Fruit fly (Drosophila melanogaster) whole organism, embryonic: ENCODE results near the gene CG2129.

Source experiments
- CG10147 ChIP-seq: fragments of 200-800 bp; sonication (Bioruptor generic); optimal IDR thresholded peaks from 2 replicates; lab custom pipeline; 2019; ENCODE audit warnings: missing biosample characterization, mild to moderate bottlenecking, missing genetic modification characterization, moderate library complexity
- CG10274 ChIP-seq: fragments of 200-800 bp; sonication (Bioruptor generic); optimal IDR thresholded peaks from 3 replicates; lab custom pipeline; 2017; ENCODE audit warnings: missing biosample characterization, mild to moderate bottlenecking, missing genetic modification characterization
- CG10431 ChIP-seq: fragments of 200-800 bp; sonication (Bioruptor generic); optimal IDR thresholded peaks from 3 replicates; lab custom pipeline; 2018; ENCODE audit warnings: missing biosample characterization, mild to moderate bottlenecking, missing genetic modification characterization
- CG11398 ChIP-seq: fragments of 200-800 bp; sonication (Bioruptor generic); optimal IDR thresholded peaks from 2 replicates; lab custom pipeline; 2016; ENCODE audit warnings: missing biosample characterization, missing genetic modification characterization
- CG12155 ChIP-seq: fragments of 200-800 bp; sonication (Bioruptor generic); optimal IDR thresholded peaks from 3 replicates; lab custom pipeline; 2016; ENCODE audit warnings: missing biosample characterization, missing genetic modification characterization
- CG12391 ChIP-seq: fragments of 200-800 bp; sonication (Bioruptor generic); optimal IDR thresholded peaks from 3 replicates; lab custom pipeline; 2018; ENCODE audit warnings: missing biosample characterization, mild to moderate bottlenecking, missing genetic modification characterization, moderate library complexity
- CG13296 ChIP-seq: fragments of 200-800 bp; sonication (Bioruptor generic); optimal IDR thresholded peaks from 3 replicates; lab custom pipeline; 2018; ENCODE audit warnings: missing biosample characterization, mild to moderate bottlenecking, missing genetic modification characterization
- CG15011 ChIP-seq: fragments of 200-800 bp; sonication (Bioruptor generic); optimal IDR thresholded peaks from 3 replicates; lab custom pipeline; 2018; ENCODE audit warnings: missing biosample characterization, mild to moderate bottlenecking, missing genetic modification characterization
- CG1529 ChIP-seq: fragments of 200-800 bp; sonication (Bioruptor generic); optimal IDR thresholded peaks from 3 replicates; lab custom pipeline; 2018; ENCODE audit warnings: missing biosample characterization, missing genetic modification characterization
- CG17568 ChIP-seq: fragments of 200-800 bp; sonication (Bioruptor generic); optimal IDR thresholded peaks from 2 replicates; lab custom pipeline; 2018; ENCODE audit warnings: missing biosample characterization, mild to moderate bottlenecking, missing genetic modification characterization, moderate library complexity
- CG17802 ChIP-seq: fragments of 200-800 bp; sonication (Bioruptor generic); optimal IDR thresholded peaks from 2 replicates; lab custom pipeline; 2018; ENCODE audit warnings: missing biosample characterization, mild to moderate bottlenecking, missing genetic modification characterization, moderate library complexity
- CG2129 ChIP-seq: fragments of 200-800 bp; sonication (Bioruptor generic); IDR thresholded peaks from 2 replicates; pipeline ENCODE4 v1.3.6; 2022; ENCODE audit warnings: missing biosample characterization, missing genetic modification characterization; ENCODE audit not compliant: partially characterized antibody
- CG3065 ChIP-seq: fragments of 200-800 bp; sonication (Bioruptor generic); optimal IDR thresholded peaks from 2 replicates; lab custom pipeline; 2016; ENCODE audit warnings: missing biosample characterization, missing genetic modification characterization
- CG3407 ChIP-seq: fragments of 200-800 bp; sonication (Bioruptor generic); optimal IDR thresholded peaks from 2 replicates; lab custom pipeline; 2018; ENCODE audit warnings: missing biosample characterization, mild to moderate bottlenecking, missing genetic modification characterization
- CG4282 ChIP-seq: fragments of 200-800 bp; sonication (Bioruptor generic); optimal IDR thresholded peaks from 2 replicates; lab custom pipeline; 2016; ENCODE audit warnings: missing biosample characterization, missing genetic modification characterization
- CG5180 ChIP-seq: fragments of 200-800 bp; sonication (Bioruptor generic); optimal IDR thresholded peaks from 3 replicates; lab custom pipeline; 2017; ENCODE audit warnings: missing biosample characterization, missing genetic modification characterization, mild to moderate bottlenecking, moderate library complexity, missing genetic modification reagents
- CG8765 ChIP-seq: fragments of 200-800 bp; sonication (Bioruptor generic); IDR thresholded peaks from 2 replicates; pipeline ENCODE4 v1.3.6; 2022; ENCODE audit warnings: missing biosample characterization, missing genetic modification characterization
- CG9797 ChIP-seq: fragments of 200-800 bp; sonication (Bioruptor generic); optimal IDR thresholded peaks from 3 replicates; lab custom pipeline; 2018; ENCODE audit warnings: missing biosample characterization, mild to moderate bottlenecking, missing genetic modification characterization
- CG9932 ChIP-seq: fragments of 200-800 bp; sonication (Bioruptor generic); IDR thresholded peaks from 2 replicates; pipeline ENCODE4 v1.3.6; 2022; ENCODE audit warnings: missing biosample characterization, missing genetic modification characterization
- CHES-1-like ChIP-seq: fragments of 200-800 bp; sonication (Bioruptor generic); optimal IDR thresholded peaks from 2 replicates; lab custom pipeline; 2016; ENCODE audit warnings: missing biosample characterization, missing genetic modification characterization
- Doc3 ChIP-seq: fragments of 200-800 bp; sonication (Bioruptor generic); IDR thresholded peaks from 3 replicates; pipeline ENCODE4 v1.3.6; 2022; ENCODE audit warnings: missing biosample characterization, missing genetic modification characterization; ENCODE audit not compliant: partially characterized antibody
- HLHmδ ChIP-seq: fragments of 200-800 bp; sonication (Bioruptor generic); optimal IDR thresholded peaks from 2 replicates; lab custom pipeline; 2018; ENCODE audit warnings: missing biosample characterization, mild to moderate bottlenecking, missing genetic modification characterization, moderate library complexity
- Hmx ChIP-seq: fragments of 200-800 bp; sonication (Bioruptor generic); optimal IDR thresholded peaks from 2 replicates; lab custom pipeline; 2016; ENCODE audit warnings: missing biosample characterization, missing genetic modification characterization
- Lhr ChIP-seq: fragments of 200-800 bp; sonication (Bioruptor generic); optimal IDR thresholded peaks from 3 replicates; lab custom pipeline; 2017; ENCODE audit warnings: mild to moderate bottlenecking, missing biosample characterization, missing genetic modification reagents, missing genetic modification characterization
- MTF-1 ChIP-seq: fragments of 200-800 bp; sonication (Bioruptor generic); optimal IDR thresholded peaks from 2 replicates; lab custom pipeline; 2018; ENCODE audit warnings: missing biosample characterization, mild to moderate bottlenecking, missing genetic modification characterization, borderline replicate concordance
- NC2α ChIP-seq: fragments of 200-800 bp; sonication (Bioruptor generic); optimal IDR thresholded peaks from 2 replicates; lab custom pipeline; 2016; ENCODE audit warnings: missing biosample characterization, missing genetic modification characterization
- NC2β ChIP-seq: fragments of 200-800 bp; sonication (Bioruptor generic); optimal IDR thresholded peaks from 2 replicates; lab custom pipeline; 2016; ENCODE audit warnings: missing biosample characterization, missing genetic modification characterization
- amos ChIP-seq: fragments of 200-800 bp; sonication (Bioruptor generic); IDR thresholded peaks from 2 replicates; pipeline ENCODE4 v1.3.6; 2022; ENCODE audit warnings: missing biosample characterization, missing genetic modification characterization; ENCODE audit not compliant: partially characterized antibody
- bigmax ChIP-seq: fragments of 200-800 bp; sonication (Bioruptor generic); optimal IDR thresholded peaks from 2 replicates; lab custom pipeline; 2018; ENCODE audit warnings: missing biosample characterization, mild to moderate bottlenecking, missing genetic modification characterization
- bowl ChIP-seq: fragments of 200-800 bp; sonication (Bioruptor generic); IDR thresholded peaks from 2 replicates; pipeline ENCODE4 v1.3.6; 2022; ENCODE audit warnings: missing biosample characterization, missing genetic modification characterization
- btn ChIP-seq: fragments of 200-800 bp; sonication (Bioruptor generic); optimal IDR thresholded peaks from 2 replicates; lab custom pipeline; 2016; ENCODE audit warnings: missing biosample characterization, missing genetic modification characterization
- cg ChIP-seq: fragments of 200-800 bp; sonication (Bioruptor generic); optimal IDR thresholded peaks from 3 replicates; lab custom pipeline; 2019; ENCODE audit warnings: missing biosample characterization, mild to moderate bottlenecking, missing genetic modification characterization, moderate library complexity
- chm ChIP-seq: fragments of 200-800 bp; sonication (Bioruptor generic); IDR thresholded peaks from 2 replicates; pipeline ENCODE4 v1.3.6; 2022; ENCODE audit warnings: missing biosample characterization, missing genetic modification characterization
- dmrt11E ChIP-seq: fragments of 200-800 bp; sonication (Bioruptor generic); optimal IDR thresholded peaks from 3 replicates; lab custom pipeline; 2018; ENCODE audit warnings: missing biosample characterization, mild to moderate bottlenecking, missing genetic modification characterization, moderate library complexity
- eve ChIP-seq, 2 experiments: fragments of >200 bp; optimal IDR thresholded peaks; 2 replicates each; lab custom pipeline; 2017; ENCODE audit warnings: missing biosample characterization in 2 of 2, missing genetic modification characterization in 2 of 2
- exex ChIP-seq: fragments of 200-800 bp; sonication (Bioruptor generic); optimal IDR thresholded peaks from 4 replicates; lab custom pipeline; 2018; ENCODE audit warnings: missing biosample characterization, mild to moderate bottlenecking, missing genetic modification characterization, moderate library complexity
- grau ChIP-seq: fragments of 200-800 bp; optimal IDR thresholded peaks from 3 replicates; lab custom pipeline; 2019; ENCODE audit warnings: missing biosample characterization, mild to moderate bottlenecking, missing genetic modification characterization, moderate library complexity
- grn ChIP-seq: fragments of 200-800 bp; sonication (Bioruptor generic); optimal IDR thresholded peaks from 3 replicates; lab custom pipeline; 2017; ENCODE audit warnings: missing biosample characterization, missing genetic modification characterization
- gt ChIP-seq: fragments of 200-800 bp; sonication (Bioruptor generic); IDR thresholded peaks from 2 replicates; pipeline ENCODE4 v1.3.6; 2022; ENCODE audit warnings: missing biosample characterization, missing genetic modification characterization
- knrl ChIP-seq: fragments of 200-800 bp; sonication (Bioruptor generic); IDR thresholded peaks from 3 replicates; pipeline ENCODE4 v1.3.6; 2022; ENCODE audit warnings: missing biosample characterization, missing genetic modification characterization; ENCODE audit not compliant: partially characterized antibody
- nau ChIP-seq: fragments of 200-800 bp; sonication (Bioruptor generic); optimal IDR thresholded peaks from 3 replicates; lab custom pipeline; 2017; ENCODE audit warnings: missing biosample characterization, mild to moderate bottlenecking, missing genetic modification characterization, missing genetic modification reagents
- onecut ChIP-seq: fragments of 200-800 bp; sonication (Bioruptor generic); IDR thresholded peaks from 2 replicates; pipeline ENCODE4 v1.3.6; 2022; ENCODE audit warnings: missing biosample characterization, missing genetic modification characterization
- pum ChIP-seq: fragments of 200-800 bp; sonication (Bioruptor generic); optimal IDR thresholded peaks from 2 replicates; lab custom pipeline; 2016; ENCODE audit warnings: missing biosample characterization, missing genetic modification characterization
- slbo ChIP-seq: fragments of 200-800 bp; sonication (Bioruptor generic); IDR thresholded peaks from 2 replicates; pipeline ENCODE4 v1.3.6; 2022; ENCODE audit warnings: missing biosample characterization, missing genetic modification characterization
- slou ChIP-seq: fragments of 200-800 bp; sonication (Bioruptor generic); optimal IDR thresholded peaks from 3 replicates; lab custom pipeline; 2016; ENCODE audit warnings: missing biosample characterization, missing genetic modification characterization
- so ChIP-seq: fragments of 200-800 bp; sonication (Bioruptor generic); IDR thresholded peaks from 3 replicates; pipeline ENCODE4 v1.3.6; 2022; ENCODE audit warnings: missing biosample characterization, missing genetic modification characterization
- sob ChIP-seq: fragments of 200-800 bp; sonication (Bioruptor generic); IDR thresholded peaks from 2 replicates; pipeline ENCODE4 v1.3.6; 2022; ENCODE audit warnings: missing biosample characterization, missing genetic modification characterization
- stc ChIP-seq: fragments of 200-800 bp; sonication (Bioruptor generic); IDR thresholded peaks from 2 replicates; pipeline ENCODE4 v1.3.6; 2022; ENCODE audit warnings: missing biosample characterization, missing genetic modification characterization
- tgo ChIP-seq: fragments of 200-800 bp; sonication (Bioruptor generic); IDR thresholded peaks from 3 replicates; pipeline ENCODE4 v1.3.6; 2022; ENCODE audit warnings: missing biosample characterization, missing genetic modification characterization
- tna ChIP-seq: fragments of 200-800 bp; sonication (Bioruptor generic); IDR thresholded peaks from 2 replicates; pipeline ENCODE4 v1.3.6; 2022; ENCODE audit warnings: missing biosample characterization, missing genetic modification characterization; ENCODE audit not compliant: partially characterized antibody

The CG2129 gene

DNA sequence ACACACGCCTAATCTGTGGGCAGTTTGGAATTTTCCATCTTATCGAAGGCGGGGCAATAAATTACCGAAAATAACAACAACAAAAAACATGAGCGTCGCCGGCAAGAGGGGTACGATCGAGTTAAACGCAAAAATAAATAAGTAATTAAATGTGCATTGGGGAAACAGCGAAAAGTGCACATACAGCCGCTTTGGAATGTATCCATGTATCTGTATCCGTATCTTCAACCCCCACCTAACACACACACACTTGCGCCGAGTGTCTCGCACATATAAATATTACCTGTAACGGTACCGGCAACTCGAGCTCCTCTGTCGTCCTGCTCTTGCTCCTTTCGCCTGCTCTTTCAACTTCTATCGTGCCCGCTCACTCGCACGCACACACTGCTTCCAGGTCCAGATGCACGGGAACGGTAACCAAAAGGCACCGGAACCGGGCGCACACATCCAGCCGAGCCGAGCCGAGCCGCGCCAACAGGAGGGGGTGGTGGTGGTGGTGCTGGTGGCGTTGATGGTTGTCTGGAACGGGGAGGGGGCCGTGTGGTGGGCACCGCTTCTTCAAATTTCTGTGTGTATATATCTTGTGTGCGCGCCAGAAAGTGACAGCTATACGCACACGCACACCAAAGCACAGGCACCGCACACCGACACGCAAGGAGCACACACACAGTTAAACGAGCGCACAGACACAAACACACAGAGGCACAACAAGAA lies 4.1 kb upstream of the CG2129 start (continued):
- TF ChIP-seq knrl (no peak), eve (GFP tag; optimal IDR thresholded peaks at IDR 0.05; lab: Kevin White, UChicago) (no peak), CG10274 (GFP tag; lab: Kevin White, UChicago) (no peak), CG15011 (GFP tag; lab: Kevin White, UChicago) (no peak), grn (no peak), CG9797 (GFP tag; lab: Kevin White, UChicago) (no peak), so (GFP tag; lab: Robert Waterston, UW) (no peak), CG17802 (tag; lab: Kevin White, UChicago) (no peak), stc (no peak), bowl (GFP tag; lab: Robert Waterston, UW) (no peak), tgo (no peak), sob (no peak), cg (GFP tag; lab: Kevin White, UChicago) (peak; percentile 99), CHES-1-like (GFP tag; lab: Kevin White, UChicago) (peak; percentile 11), amos (GFP tag; lab: Robert Waterston, UW) (no peak), CG17568 (GFP tag; lab: Kevin White, UChicago) (no peak), MTF-1 (GFP tag; lab: Kevin White, UChicago) (no peak), Lhr (GFP tag; lab: Kevin White, UChicago) (no peak), chm (GFP tag; lab: Robert Waterston, UW) (no peak), grau (tag; lab: Kevin White, UChicago) (no peak), bigmax (GFP tag; lab: Kevin White, UChicago) (no peak), slou (GFP tag; lab: Kevin White, UChicago) (no peak), CG3065 (no peak), CG11398 (no peak), CG2129 (GFP tag; lab: Robert Waterston, UW) (no peak), btn (no peak), CG3407 (GFP tag; lab: Kevin White, UChicago) (no peak), nau (no peak), Doc3 (GFP tag; lab: Robert Waterston, UW) (no peak), CG13296 (no peak), NC2α (GFP tag; lab: Kevin White, UChicago) (no peak), CG12155 (peak; percentile 8), CG12391 (tag; lab: Kevin White, UChicago) (no peak), CG5180 (GFP tag; lab: Kevin White, UChicago) (no peak), tna (GFP tag; lab: Robert Waterston, UW) (no peak; the same call in 1 of the 2 replicates), CG8765 (GFP tag; lab: Robert Waterston, UW) (no peak), dmrt11E (tag; lab: Kevin White, UChicago) (no peak), HLHmδ (GFP tag; lab: Kevin White, UChicago) (no peak), CG10147 (GFP tag; lab: Kevin White, UChicago) (no peak), CG4282 (GFP tag; lab: Kevin White, UChicago) (no peak), NC2β (no peak), slbo (GFP tag; lab: Robert Waterston, UW) (peak; percentile 41; the same call in 1 of the 2 replicates), Hmx (GFP tag; lab: Kevin White, UChicago) (no peak), exex (tag; lab: Kevin White, UChicago) (no peak), pum (GFP tag; lab: Kevin White, UChicago) (no peak), CG10431 (no peak), gt (no peak), CG1529 (GFP tag; lab: Kevin White, UChicago) (no peak), CG9932 (peak; percentile 37; the same call in 1 of the 2 replicates), onecut (GFP tag; lab: Robert Waterston, UW) (no peak)
